Worm (Caenorhabditis elegans) whole organism, L4/young adult: ENCODE data around the gene C07D10.6.

Experiments used
- W03F9.2 ChIP-seq: fragments of 150-350 bp; optimal IDR thresholded peaks from 2 replicates; lab custom pipeline; 2014; ENCODE audit warnings: missing biosample characterization, missing genetic modification characterization
- dao-5 ChIP-seq: sonication (generic microtip); optimal IDR thresholded peaks from 2 replicates; lab custom pipeline; 2016; ENCODE audit warnings: missing genotype, missing genetic modification characterization, moderate library complexity, missing compliant biosample characterization
- him-1 ChIP-seq: sonication (generic microtip); optimal IDR thresholded peaks from 2 replicates; lab custom pipeline; 2016; ENCODE audit warnings: missing genotype, missing genetic modification reagents, missing genetic modification characterization, missing compliant biosample characterization

Gene C07D10.6

ce11 chrII:7420157-7420556 is 41.0 kb downstream of the C07D10.6 start:
- no peak for TF ChIP-seq dao-5 (tag; lab: Kevin White, UChicago)
- TF ChIP-seq him-1 (tag; lab: Kevin White, UChicago): no peak
- TF ChIP-seq W03F9.2 (tag; lab: Kevin White, UChicago): no peak

ce11 chrII:7420796-7421386 is 41.8 kb downstream of the C07D10.6 start:
- TF ChIP-seq W03F9.2 (tag; lab: Kevin White, UChicago) (no peak), dao-5 (tag; lab: Kevin White, UChicago) (no peak), him-1 (tag; lab: Kevin White, UChicago) (no peak)
